Fruit fly (Drosophila melanogaster): Measurements from ENCODE around the gene ATPsynE.

The ATPsynE gene

DNA sequence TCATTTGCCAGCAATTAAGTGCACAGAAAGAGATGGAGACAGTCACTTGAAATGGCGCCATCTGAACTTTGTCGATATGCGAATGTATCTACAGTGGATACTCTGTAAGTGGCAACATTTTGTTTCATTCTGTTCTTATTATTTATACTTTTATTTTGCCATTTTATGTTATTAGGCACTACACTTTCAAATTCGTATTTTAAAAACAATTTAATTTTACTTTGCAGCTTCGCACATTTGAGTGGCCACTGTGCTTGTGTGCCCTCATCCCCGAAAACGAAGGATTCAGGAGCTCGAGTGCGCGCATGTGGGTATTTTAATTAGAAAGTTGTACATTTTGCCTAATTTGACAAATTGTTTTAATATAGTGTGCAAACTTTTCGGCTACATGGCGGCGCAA, 30.7 kb downstream of the ATPsynE start (continued):
- TF ChIP-seq chm (GFP tag; IDR thresholded peaks at IDR 0.05) (0 out of 2 replicates have a peak, but pooled peaks have one; percentile 31), salm (tag; optimal IDR thresholded peaks at IDR 0.05) (no peak), Ravus (GFP tag; IDR thresholded peaks at IDR 0.05) (no peak), NC2α (GFP tag; optimal IDR thresholded peaks at IDR 0.05) (no peak), CG10209 (GFP tag; optimal IDR thresholded peaks at IDR 0.05) (peak; percentile 4), en (GFP tag; optimal IDR thresholded peaks at IDR 0.05) (no peak), tap (tag; optimal IDR thresholded peaks at IDR 0.05) (peak; percentile 21), klu (GFP tag; IDR thresholded peaks at IDR 0.05) (0 out of 2 replicates have a peak, but pooled peaks have one; percentile 19), sima (GFP tag; optimal IDR thresholded peaks at IDR 0.05) (no peak), twi (tag; optimal IDR thresholded peaks at IDR 0.05) (no peak), CG7372 (GFP tag; IDR thresholded peaks at IDR 0.05) (no peak), CG9797 (GFP tag; optimal IDR thresholded peaks at IDR 0.05) (no peak), CG8290 (GFP tag; optimal IDR thresholded peaks at IDR 0.05) (no peak), CG8290 (tag; optimal IDR thresholded peaks at IDR 0.05) (peak in 1 of 2 experiments; percentile 42), Bteb2 (GFP tag; optimal IDR thresholded peaks at IDR 0.05) (no peak), Eip74EF (GFP tag; optimal IDR thresholded peaks at IDR 0.05) (no peak), CG3726 (GFP tag; IDR thresholded peaks at IDR 0.05) (no peak), fd102C (GFP tag; optimal IDR thresholded peaks at IDR 0.05) (peak; percentile 58), Dip3 (GFP tag; optimal IDR thresholded peaks at IDR 0.05) (no peak), jigr1 (GFP tag; IDR thresholded peaks at IDR 0.05) (no peak), CG7839 (tag; optimal IDR thresholded peaks at IDR 0.05) (peak; percentile 50), z (GFP tag; IDR thresholded peaks at IDR 0.05) (no peak), Ets65A (GFP tag) (peak; percentile 82), gro (GFP tag; optimal IDR thresholded peaks at IDR 0.05) (no peak), D19B (GFP tag; optimal IDR thresholded peaks at IDR 0.05) (no peak), ato (GFP tag; IDR thresholded peaks at IDR 0.05; ENCODE audit: partially characterized antibody) (no peak), nau (GFP tag; optimal IDR thresholded peaks at IDR 0.05) (no peak), CG11504 (tag; optimal IDR thresholded peaks at IDR 0.05) (peak; percentile 64), CG13287 (GFP tag; IDR thresholded peaks at IDR 0.05; ENCODE audit: partially characterized antibody) (no peak), so (GFP tag; IDR thresholded peaks at IDR 0.05) (peak; percentile 43; the same call in 2 of the 3 replicates), CG15269 (tag; optimal IDR thresholded peaks at IDR 0.05) (peak; percentile 49), CG7987 (GFP tag; optimal IDR thresholded peaks at IDR 0.05) (no peak), Sox102F (GFP tag; optimal IDR thresholded peaks at IDR 0.05) (peak; percentile 50), tgo (GFP tag; IDR thresholded peaks at IDR 0.05) (peak; percentile 35; the same call in 2 of the 3 replicates), BtbVII (GFP tag; optimal IDR thresholded peaks at IDR 0.05) (peak; percentile 20), CG9727 (GFP tag; optimal IDR thresholded peaks at IDR 0.05) (peak; percentile 49), lmd (GFP tag; IDR thresholded peaks at IDR 0.05) (peak; percentile 33; the same call in 1 of the 2 replicates), CG17568 (GFP tag; optimal IDR thresholded peaks at IDR 0.05) (peak; percentile 18), Hand (GFP tag; optimal IDR thresholded peaks at IDR 0.05) (no peak), CG5180 (GFP tag; optimal IDR thresholded peaks at IDR 0.05) (no peak), Dbx (GFP tag; IDR thresholded peaks at IDR 0.05) (peak; percentile 65; the same call in 2 of the 3 replicates), eyg (GFP tag; optimal IDR thresholded peaks at IDR 0.05) (no peak), CG42726 (GFP tag; IDR thresholded peaks at IDR 0.05; ENCODE audit: partially characterized antibody) (no peak), ase (GFP tag; IDR thresholded peaks at IDR 0.05) (peak; percentile 39; the same call in 1 of the 3 replicates), shn (GFP tag; optimal IDR thresholded peaks at IDR 0.05) (no peak), CG4730 (GFP tag; IDR thresholded peaks at IDR 0.05) (peak; percentile 28; the same call in 1 of the 2 replicates), chinmo (GFP tag; IDR thresholded peaks at IDR 0.05; ENCODE audit: partially characterized antibody) (no peak), CG14050 (GFP tag; IDR thresholded peaks at IDR 0.05) (0 out of 3 replicates have a peak, but pooled peaks have one; percentile 10), nerfin-2 (GFP tag; IDR thresholded peaks at IDR 0.05; ENCODE audit: partially characterized antibody) (no peak), Abd-B (GFP tag; optimal IDR thresholded peaks at IDR 0.05) (peak; percentile 7)
